Worm (Caenorhabditis elegans) whole organism, midembryonic: Measurements from ENCODE around the gene gei-14.

Experiments used
- T22C8.4 ChIP-seq: fragments of 200-800 bp; sonication (Bioruptor generic); IDR thresholded peaks from 2 replicates; pipeline ENCODE4 v1.3.6; 2022; ENCODE audit warnings: missing genetic modification characterization, missing compliant biosample characterization
- cog-1 ChIP-seq: sonication (generic microtip); optimal IDR thresholded peaks from 2 replicates; lab custom pipeline; 2016; ENCODE audit warnings: missing genetic modification characterization, missing compliant biosample characterization
- flt-1 ChIP-seq: fragments of 200-800 bp; sonication (Bioruptor generic); IDR thresholded peaks from 2 replicates; pipeline ENCODE4 v1.3.6; 2022; ENCODE audit warnings: missing genetic modification characterization, missing compliant biosample characterization
- klf-2 ChIP-seq: fragments of 200-800 bp; sonication (Bioruptor generic); conservative IDR thresholded peaks from 2 replicates; pipeline ENCODE4 v1.3.6; 2022; ENCODE audit warnings: missing genetic modification reagents, missing genetic modification characterization, missing compliant biosample characterization
- med-1 ChIP-seq: sonication (generic microtip); optimal IDR thresholded peaks from 2 replicates; lab custom pipeline; 2017; ENCODE audit warnings: missing genetic modification characterization, mild to moderate bottlenecking, missing compliant biosample characterization, antibody characterized with exemption, missing genetic modification reagents; ENCODE audit not compliant: insufficient read depth
- ref-1 ChIP-seq: fragments of 200-800 bp; sonication (Bioruptor generic); conservative IDR thresholded peaks from 2 replicates; pipeline ENCODE4 v1.3.6; 2022; ENCODE audit warnings: missing genetic modification reagents, missing genetic modification characterization, missing compliant biosample characterization
- tab-1 ChIP-seq: fragments of 200-800 bp; sonication (Bioruptor generic); IDR thresholded peaks from 2 replicates; pipeline ENCODE4 v1.3.6; 2022; ENCODE audit warnings: missing genetic modification characterization, missing compliant biosample characterization
- ztf-23 ChIP-seq: fragments of 200-800 bp; sonication (Bioruptor generic); IDR thresholded peaks from 2 replicates; pipeline ENCODE4 v1.3.6; 2022; ENCODE audit warnings: missing genetic modification reagents, missing genetic modification characterization, missing compliant biosample characterization
- ztf-29 ChIP-seq: fragments of 200-800 bp; sonication (Bioruptor generic); IDR thresholded peaks from 2 replicates; pipeline ENCODE4 v1.3.6; 2022; ENCODE audit warnings: missing genetic modification reagents, missing genetic modification characterization, missing compliant biosample characterization

DNA sequence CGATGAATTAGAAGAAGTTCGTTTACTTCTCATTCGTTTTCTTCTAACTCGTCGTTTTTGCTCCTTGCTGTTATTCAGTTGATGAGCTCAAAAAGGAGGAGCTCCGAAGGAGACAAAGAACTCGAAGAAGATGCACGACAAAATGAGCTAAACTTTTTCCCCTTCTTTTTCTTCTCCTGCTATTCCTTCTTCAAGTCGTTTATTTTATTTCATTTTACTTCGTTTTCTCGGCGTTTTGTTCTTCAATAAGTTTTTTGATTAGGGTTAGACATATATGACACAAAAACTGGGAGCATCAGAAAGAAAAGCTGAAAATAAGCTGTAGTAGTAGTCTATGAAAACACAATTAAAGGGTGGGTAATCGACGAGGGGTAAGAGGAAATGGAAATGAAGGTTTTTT is 36.0 kb upstream of the gei-14 start:
- no peak for TF ChIP-seq med-1 (GFP tag; lab: Kevin White, UChicago)
- TF ChIP-seq ztf-23 (GFP tag; lab: Robert Waterston, UW) = no peak
- TF ChIP-seq flt-1 (GFP tag; lab: Robert Waterston, UW) = no peak
- TF ChIP-seq klf-2 (GFP tag; lab: Robert Waterston, UW) = no peak
- TF ChIP-seq tab-1 (GFP tag; lab: Robert Waterston, UW) = no peak
- no peak for TF ChIP-seq ztf-29 (GFP tag; lab: Robert Waterston, UW)
- no peak for TF ChIP-seq T22C8.4
- TF ChIP-seq cog-1 = no peak
- no peak for TF ChIP-seq ref-1 (GFP tag; lab: Robert Waterston, UW)
